Fruit fly (Drosophila melanogaster) whole organism, embryonic: ENCODE data around the gene Vm32E.

Source experiments
- Abd-B ChIP-seq: fragments of 200-800 bp; sonication (Bioruptor generic); optimal IDR thresholded peaks from 2 replicates; lab custom pipeline; 2018; ENCODE audit warnings: missing biosample characterization, mild to moderate bottlenecking, missing genetic modification characterization, moderate library complexity
- Ada2b ChIP-seq: fragments of 200-800 bp; sonication (Bioruptor generic); IDR thresholded peaks from 2 replicates; pipeline ENCODE4 v1.3.6; 2022; ENCODE audit warnings: missing biosample characterization, missing genetic modification characterization
- Asciz ChIP-seq: fragments of 200-800 bp; sonication (Bioruptor generic); optimal IDR thresholded peaks from 2 replicates; lab custom pipeline; 2017; ENCODE audit warnings: missing biosample characterization, mild to moderate bottlenecking, missing genetic modification characterization, missing genetic modification reagents
- BtbVII ChIP-seq: fragments of 200-800 bp; sonication (Bioruptor generic); optimal IDR thresholded peaks from 3 replicates; lab custom pipeline; 2017; ENCODE audit warnings: missing biosample characterization, mild to moderate bottlenecking, missing genetic modification characterization
- CG10147 ChIP-seq: fragments of 200-800 bp; sonication (Bioruptor generic); optimal IDR thresholded peaks from 2 replicates; lab custom pipeline; 2019; ENCODE audit warnings: missing biosample characterization, mild to moderate bottlenecking, missing genetic modification characterization, moderate library complexity
- CG10543 ChIP-seq: fragments of 200-800 bp; sonication (Bioruptor generic); optimal IDR thresholded peaks from 3 replicates; lab custom pipeline; 2017; ENCODE audit warnings: missing biosample characterization, mild to moderate bottlenecking, missing genetic modification characterization, moderate library complexity
- CG11723 ChIP-seq: fragments of 200-800 bp; sonication (Bioruptor generic); optimal IDR thresholded peaks from 2 replicates; lab custom pipeline; 2017; ENCODE audit warnings: missing biosample characterization, mild to moderate bottlenecking, missing genetic modification characterization
- CG14050 ChIP-seq: fragments of 200-800 bp; sonication (Bioruptor generic); IDR thresholded peaks from 3 replicates; pipeline ENCODE4 v1.3.6; 2022; ENCODE audit warnings: missing biosample characterization, missing genetic modification characterization
- CG15601 ChIP-seq: fragments of 200-800 bp; sonication (Bioruptor generic); optimal IDR thresholded peaks from 3 replicates; lab custom pipeline; 2019; ENCODE audit warnings: missing biosample characterization, mild to moderate bottlenecking, missing genetic modification characterization, moderate library complexity
- CG16813 ChIP-seq: fragments of 200-800 bp; sonication (Bioruptor generic); IDR thresholded peaks from 3 replicates; pipeline ENCODE4 v1.3.6; 2022; ENCODE audit warnings: missing biosample characterization, missing genetic modification characterization; ENCODE audit not compliant: partially characterized antibody
- CG17186 ChIP-seq: fragments of 200-800 bp; sonication (Bioruptor generic); optimal IDR thresholded peaks from 3 replicates; lab custom pipeline; 2017; ENCODE audit warnings: missing biosample characterization, missing genetic modification reagents, missing genetic modification characterization
- CG18764 ChIP-seq: fragments of 200-800 bp; sonication (Bioruptor generic); optimal IDR thresholded peaks from 3 replicates; lab custom pipeline; 2016; ENCODE audit warnings: missing biosample characterization, missing genetic modification characterization
- CG2199 ChIP-seq: fragments of 200-800 bp; sonication (Bioruptor generic); IDR thresholded peaks from 3 replicates; pipeline ENCODE4 v1.3.6; 2022; ENCODE audit warnings: missing biosample characterization, missing genetic modification characterization
- CG2712 ChIP-seq: fragments of 200-800 bp; optimal IDR thresholded peaks from 3 replicates; lab custom pipeline; 2019; ENCODE audit warnings: missing biosample characterization, mild to moderate bottlenecking, missing genetic modification characterization, moderate library complexity
- CG30403 ChIP-seq: fragments of 200-800 bp; sonication (Bioruptor generic); optimal IDR thresholded peaks from 3 replicates; lab custom pipeline; 2016; ENCODE audit warnings: missing biosample characterization, missing genetic modification characterization
- CG32767 ChIP-seq: fragments of 200-800 bp; sonication (Bioruptor generic); IDR thresholded peaks from 2 replicates; pipeline ENCODE4 v1.3.6; 2022; ENCODE audit warnings: missing biosample characterization, missing genetic modification characterization
- CG5180 ChIP-seq: fragments of 200-800 bp; sonication (Bioruptor generic); optimal IDR thresholded peaks from 3 replicates; lab custom pipeline; 2017; ENCODE audit warnings: missing biosample characterization, missing genetic modification characterization, mild to moderate bottlenecking, moderate library complexity, missing genetic modification reagents
- CG6272 ChIP-seq: fragments of 200-800 bp; sonication (Bioruptor generic); IDR thresholded peaks from 2 replicates; pipeline ENCODE4 v1.3.6; 2022; ENCODE audit warnings: missing biosample characterization, missing genetic modification characterization
- CG8290 ChIP-seq, 3 experiments: fragments of 200-800 bp; sonication (Bioruptor generic); optimal IDR thresholded peaks; 2 replicates each; lab custom pipeline; 2016 to 2019; ENCODE audit warnings: missing biosample characterization in 3 of 3, missing genetic modification characterization in 3 of 3, mild to moderate bottlenecking in 2 of 3, moderate library complexity in 1 of 3
- CG8478 ChIP-seq: fragments of >200 bp; optimal IDR thresholded peaks from 2 replicates; lab custom pipeline; 2018
- CG9609 ChIP-seq: fragments of 200-800 bp; sonication (Bioruptor generic); optimal IDR thresholded peaks from 3 replicates; lab custom pipeline; 2016; ENCODE audit warnings: missing biosample characterization, missing genetic modification characterization
- CG9727 ChIP-seq: fragments of 200-800 bp; sonication (Bioruptor generic); optimal IDR thresholded peaks from 3 replicates; lab custom pipeline; 2017; ENCODE audit warnings: missing biosample characterization, mild to moderate bottlenecking, missing genetic modification characterization
- CG9817 ChIP-seq: fragments of 200-800 bp; sonication (Bioruptor generic); optimal IDR thresholded peaks from 2 replicates; lab custom pipeline; 2018; ENCODE audit warnings: missing biosample characterization, mild to moderate bottlenecking, missing genetic modification characterization, moderate library complexity
- CG9876 ChIP-seq: fragments of 200-800 bp; sonication (Bioruptor generic); optimal IDR thresholded peaks from 2 replicates; lab custom pipeline; 2016; ENCODE audit warnings: missing biosample characterization, missing genetic modification characterization
- CHES-1-like ChIP-seq: fragments of 200-800 bp; sonication (Bioruptor generic); optimal IDR thresholded peaks from 2 replicates; lab custom pipeline; 2016; ENCODE audit warnings: missing biosample characterization, missing genetic modification characterization
- CoRest ChIP-seq: fragments of 200-800 bp; sonication (Bioruptor generic); optimal IDR thresholded peaks from 3 replicates; lab custom pipeline; 2018; ENCODE audit warnings: missing biosample characterization, mild to moderate bottlenecking, missing genetic modification characterization, moderate library complexity
- CrebB ChIP-seq: fragments of 200-800 bp; sonication (Bioruptor generic); optimal IDR thresholded peaks from 3 replicates; lab custom pipeline; 2018; ENCODE audit warnings: missing biosample characterization, mild to moderate bottlenecking, missing genetic modification characterization
- D19B ChIP-seq: fragments of 200-800 bp; sonication (Bioruptor generic); optimal IDR thresholded peaks from 2 replicates; lab custom pipeline; 2017; ENCODE audit warnings: missing biosample characterization, mild to moderate bottlenecking, missing genetic modification characterization
- Doc3 ChIP-seq: fragments of 200-800 bp; sonication (Bioruptor generic); IDR thresholded peaks from 3 replicates; pipeline ENCODE4 v1.3.6; 2022; ENCODE audit warnings: missing biosample characterization, missing genetic modification characterization; ENCODE audit not compliant: partially characterized antibody
- Elba2 ChIP-seq: fragments of 200-800 bp; sonication (Bioruptor generic); optimal IDR thresholded peaks from 3 replicates; lab custom pipeline; 2016; ENCODE audit warnings: missing biosample characterization, missing genetic modification characterization
- Ets97D ChIP-seq: fragments of 200-800 bp; sonication (Bioruptor generic); optimal IDR thresholded peaks from 3 replicates; lab custom pipeline; 2016; ENCODE audit warnings: missing biosample characterization, missing genetic modification characterization
- Hmr ChIP-seq: fragments of 200-800 bp; sonication (Bioruptor generic); optimal IDR thresholded peaks from 3 replicates; lab custom pipeline; 2017; ENCODE audit warnings: mild to moderate bottlenecking, missing biosample characterization, missing genetic modification reagents, missing genetic modification characterization
- Max ChIP-seq: fragments of 200-800 bp; sonication (Bioruptor generic); optimal IDR thresholded peaks from 2 replicates; lab custom pipeline; 2016; ENCODE audit warnings: missing biosample characterization, mild to moderate bottlenecking, missing genetic modification characterization
- NFAT ChIP-seq: fragments of 200-800 bp; sonication (Bioruptor generic); IDR thresholded peaks from 2 replicates; pipeline ENCODE4 v1.3.6; 2022; ENCODE audit warnings: missing biosample characterization, missing genetic modification characterization
- ap ChIP-seq: fragments of 200-800 bp; sonication (Bioruptor generic); IDR thresholded peaks from 2 replicates; pipeline ENCODE4 v1.3.6; 2022; ENCODE audit warnings: missing biosample characterization, missing genetic modification characterization
- chn ChIP-seq: fragments of 200-800 bp; sonication (Bioruptor generic); optimal IDR thresholded peaks from 2 replicates; lab custom pipeline; 2016; ENCODE audit warnings: missing biosample characterization, missing genetic modification characterization
- disco-r ChIP-seq: fragments of 200-800 bp; sonication (Bioruptor generic); optimal IDR thresholded peaks from 2 replicates; lab custom pipeline; 2016; ENCODE audit warnings: missing biosample characterization, missing genetic modification characterization
- fd3F ChIP-seq: fragments of 200-800 bp; sonication (Bioruptor generic); optimal IDR thresholded peaks from 2 replicates; lab custom pipeline; 2018; ENCODE audit warnings: missing biosample characterization, mild to moderate bottlenecking, missing genetic modification characterization, moderate library complexity
- ftz-f1 ChIP-seq: fragments of 200-800 bp; sonication (Bioruptor generic); optimal IDR thresholded peaks from 2 replicates; lab custom pipeline; 2016; ENCODE audit warnings: missing biosample characterization, missing genetic modification characterization
- gem ChIP-seq: fragments of 200-800 bp; sonication (Bioruptor generic); optimal IDR thresholded peaks from 2 replicates; lab custom pipeline; 2019; ENCODE audit warnings: missing biosample characterization, mild to moderate bottlenecking, missing genetic modification characterization, moderate library complexity
- insv ChIP-seq, 2 experiments: fragments of 200-800 bp; sonication (Bioruptor generic); optimal IDR thresholded peaks; 3 replicates each; lab custom pipeline; 2016 to 2018; ENCODE audit warnings: missing biosample characterization in 2 of 2, missing genetic modification characterization in 2 of 2
- klu ChIP-seq: fragments of 200-800 bp; sonication (Bioruptor generic); IDR thresholded peaks from 2 replicates; pipeline ENCODE4 v1.3.6; 2022; ENCODE audit warnings: missing biosample characterization, missing genetic modification characterization
- seq ChIP-seq: fragments of 200-800 bp; sonication (Bioruptor generic); IDR thresholded peaks from 2 replicates; pipeline ENCODE4 v1.3.6; 2022; ENCODE audit warnings: missing biosample characterization, missing genetic modification characterization
- sisA ChIP-seq: fragments of 200-800 bp; sonication (Bioruptor generic); IDR thresholded peaks from 2 replicates; pipeline ENCODE4 v1.3.6; 2022; ENCODE audit warnings: missing biosample characterization, missing genetic modification characterization
- sna ChIP-seq: fragments of 200-800 bp; sonication (Bioruptor generic); IDR thresholded peaks from 2 replicates; pipeline ENCODE4 v1.3.6; 2022; ENCODE audit warnings: missing biosample characterization, missing genetic modification characterization; ENCODE audit not compliant: partially characterized antibody
- ssp ChIP-seq: fragments of 200-800 bp; sonication (Bioruptor generic); IDR thresholded peaks from 2 replicates; pipeline ENCODE4 v1.3.6; 2022; ENCODE audit warnings: missing biosample characterization, missing genetic modification characterization
- vfl ChIP-seq: fragments of 200-800 bp; sonication (Bioruptor generic); optimal IDR thresholded peaks from 2 replicates; lab custom pipeline; 2016; ENCODE audit warnings: missing biosample characterization, missing genetic modification characterization
- vnd ChIP-seq: fragments of 200-800 bp; sonication (Bioruptor generic); IDR thresholded peaks from 3 replicates; pipeline ENCODE4 v1.3.6; 2022; ENCODE audit warnings: missing biosample characterization, missing genetic modification characterization; ENCODE audit not compliant: partially characterized antibody
- wor ChIP-seq: fragments of 200-800 bp; sonication (Bioruptor generic); IDR thresholded peaks from 2 replicates; pipeline ENCODE4 v1.3.6; 2022; ENCODE audit warnings: missing biosample characterization, missing genetic modification characterization
- zf30C ChIP-seq: fragments of 200-800 bp; sonication (Bioruptor generic); optimal IDR thresholded peaks from 3 replicates; lab custom pipeline; 2018; ENCODE audit warnings: missing biosample characterization, mild to moderate bottlenecking, missing genetic modification characterization

Vm32E gene

dm6 chr2L:11192691-11193090, 21.2 kb upstream of the Vm32E start (continued):
- TF ChIP-seq CG10147 (GFP tag; lab: Kevin White, UChicago) (no peak), CG8478 (no peak), CHES-1-like (GFP tag; lab: Kevin White, UChicago) (peak; percentile 29), Abd-B (no peak), ssp (peak; percentile 40), gem (tag; lab: Kevin White, UChicago) (peak; percentile 85), NFAT (GFP tag; lab: Robert Waterston, UW) (0 out of 2 replicates have a peak, but pooled peaks have one; percentile 41), vnd (no peak), Asciz (peak; percentile 14), klu (GFP tag; lab: Robert Waterston, UW) (no peak), wor (GFP tag; lab: Robert Waterston, UW) (peak; percentile 52), Elba2 (GFP tag; lab: Kevin White, UChicago) (no peak), Ada2b (GFP tag; lab: Robert Waterston, UW) (no peak; the same call in 1 of the 2 replicates), chn (peak; percentile 69), Doc3 (GFP tag; lab: Robert Waterston, UW) (no peak), CG30403 (GFP tag; lab: Kevin White, UChicago) (peak; percentile 66), CG15601 (peak; percentile 79), CrebB (tag; lab: Kevin White, UChicago) (peak; percentile 7), sisA (GFP tag; lab: Robert Waterston, UW) (peak; percentile 70), CG17186 (GFP tag; lab: Kevin White, UChicago) (peak; percentile 2), CG9876 (GFP tag; lab: Kevin White, UChicago) (peak; percentile 2), disco-r (GFP tag; lab: Kevin White, UChicago) (no peak), CG9817 (tag; lab: Kevin White, UChicago) (peak; percentile 30), seq (GFP tag; lab: Robert Waterston, UW) (no peak), CG10543 (no peak), fd3F (GFP tag; lab: Kevin White, UChicago) (no peak), vfl (no peak), CG6272 (GFP tag; lab: Robert Waterston, UW) (peak; percentile 7; the same call in 1 of the 2 replicates), CG9609 (GFP tag; lab: Kevin White, UChicago) (peak; percentile 29), CG9727 (GFP tag; lab: Kevin White, UChicago) (peak; percentile 49), CG5180 (GFP tag; lab: Kevin White, UChicago) (no peak), CG11723 (GFP tag; lab: Kevin White, UChicago) (peak; percentile 57), CG2199 (GFP tag; lab: Robert Waterston, UW) (peak; percentile 43; the same call in 1 of the 3 replicates), insv (GFP tag; optimal IDR thresholded peaks at IDR 0.05; lab: Kevin White, UChicago) (no peak), BtbVII (GFP tag; lab: Kevin White, UChicago) (no peak), CG14050 (GFP tag; lab: Robert Waterston, UW) (peak; percentile 27; the same call in 1 of the 3 replicates), CoRest (tag; lab: Kevin White, UChicago) (peak; percentile 69), CG2712 (tag; lab: Kevin White, UChicago) (peak; percentile 74), sna (GFP tag; lab: Robert Waterston, UW) (no peak), Hmr (no peak), Ets97D (no peak), ap (GFP tag; lab: Robert Waterston, UW) (peak; percentile 55; the same call in 1 of the 2 replicates), ftz-f1 (GFP tag; lab: Kevin White, UChicago) (no peak), zf30C (GFP tag; lab: Kevin White, UChicago) (peak; percentile 19), D19B (GFP tag; lab: Kevin White, UChicago) (no peak), CG18764 (GFP tag; lab: Kevin White, UChicago) (no peak), CG32767 (GFP tag; lab: Robert Waterston, UW) (no peak), Max (GFP tag; lab: Kevin White, UChicago) (no peak), CG16813 (GFP tag; lab: Robert Waterston, UW) (no peak), CG8290 (GFP tag; optimal IDR thresholded peaks at IDR 0.05; lab: Kevin White, UChicago) (peak; percentile 18), CG8290 (tag; optimal IDR thresholded peaks at IDR 0.05; lab: Kevin White, UChicago) (peak in 1 of 2 experiments; percentile 68)
